Worm (Caenorhabditis elegans): ENCODE results near the gene T04C10.3.

ce11 chrX:14771682-14772081, 40.5 kb upstream of the T04C10.3 start, which contains the start of gene Y16B4A.2:
- TF ChIP-seq klf-2 (GFP tag; conservative IDR thresholded peaks at IDR 0.05) (no peak), ztf-23 (GFP tag; IDR thresholded peaks at IDR 0.05) (no peak), cog-1 (tag; optimal IDR thresholded peaks at IDR 0.05) (no peak), T22C8.4 (GFP tag; IDR thresholded peaks at IDR 0.05) (no peak)
